Fruit fly (Drosophila melanogaster): Measurements from ENCODE around the gene CG1503.

CG1503 gene

dm6 chrX:21106269-21106668 is at the start of gene CG1503:
Gene CG1503 (minus strand): TSS chrX:21106369.
- no peak for TF ChIP-seq Asciz (GFP tag; optimal IDR thresholded peaks at IDR 0.05)
- TF ChIP-seq CG7556 (GFP tag; optimal IDR thresholded peaks at IDR 0.05), result no peak
- no peak for TF ChIP-seq Blimp-1 (GFP tag; optimal IDR thresholded peaks at IDR 0.05)
- TF ChIP-seq CG5953 (GFP tag; IDR thresholded peaks at IDR 0.05), result no peak
- TF ChIP-seq CrebB (tag; optimal IDR thresholded peaks at IDR 0.05), result no peak
- no peak for TF ChIP-seq bbx (GFP tag; IDR thresholded peaks at IDR 0.05; ENCODE audit: partially characterized antibody)
- TF ChIP-seq CG5180 (GFP tag; optimal IDR thresholded peaks at IDR 0.05), result no peak
- TF ChIP-seq Doc3 (GFP tag; IDR thresholded peaks at IDR 0.05; ENCODE audit: partially characterized antibody), result no peak
- TF ChIP-seq sqz (GFP tag; optimal IDR thresholded peaks at IDR 0.05), result no peak

DNA sequence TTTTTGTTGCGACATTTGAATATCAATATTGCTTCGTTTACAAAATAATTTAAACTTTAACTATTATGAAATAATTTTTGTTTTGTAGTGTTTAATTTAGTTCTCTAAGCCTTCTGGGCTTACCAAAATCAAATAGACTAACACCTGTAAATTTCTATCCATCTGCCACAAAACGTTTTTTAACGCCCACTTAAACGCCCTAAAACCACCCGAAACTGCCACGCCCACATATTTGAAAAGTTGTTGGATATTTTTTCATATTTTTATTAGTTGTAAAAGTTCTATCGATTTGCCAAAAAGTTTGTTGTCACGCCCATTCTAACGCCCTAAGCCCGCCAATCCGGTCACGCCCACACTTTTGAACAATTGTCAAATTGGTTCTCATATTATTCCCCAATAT is 40.8 kb upstream of the CG1503 start, which contains the start of gene CG45154:
Gene CG45154 (minus strand): TSS at position 101 of the 400 bp plus-strand sequence.
- TF ChIP-seq gro (GFP tag; optimal IDR thresholded peaks at IDR 0.05), result no peak
- no peak for TF ChIP-seq ranshi (GFP tag; IDR thresholded peaks at IDR 0.05)
- TF ChIP-seq CG1792 (GFP tag; optimal IDR thresholded peaks at IDR 0.05), result no peak
- TF ChIP-seq MTF-1 (GFP tag; optimal IDR thresholded peaks at IDR 0.05; ENCODE audit: borderline replicate concordance), result no peak
- no peak for TF ChIP-seq CG2712 (tag; optimal IDR thresholded peaks at IDR 0.05)
- no peak for TF ChIP-seq CG16813 (GFP tag; IDR thresholded peaks at IDR 0.05; ENCODE audit: partially characterized antibody)
- no peak for TF ChIP-seq Neu2 (GFP tag; optimal IDR thresholded peaks at IDR 0.05; ENCODE audit: borderline replicate concordance)
- no peak for TF ChIP-seq CG34376 (GFP tag; optimal IDR thresholded peaks at IDR 0.05)
- TF ChIP-seq Lhr (GFP tag; optimal IDR thresholded peaks at IDR 0.05), result no peak
- no peak for TF ChIP-seq Ets65A (GFP tag)

dm6 chrX:21127267-21127666 is 21.1 kb upstream of the CG1503 start:
- TF ChIP-seq Atf6 (GFP tag; IDR thresholded peaks at IDR 0.05) (no peak), CG7372 (GFP tag; IDR thresholded peaks at IDR 0.05) (no peak), Dll (GFP tag; IDR thresholded peaks at IDR 0.05; ENCODE audit: partially characterized antibody) (no peak), CG13287 (GFP tag; IDR thresholded peaks at IDR 0.05; ENCODE audit: partially characterized antibody) (no peak), lilli (GFP tag; optimal IDR thresholded peaks at IDR 0.05) (peak; percentile 19), wek (GFP tag; optimal IDR thresholded peaks at IDR 0.05) (no peak), dimm (GFP tag; IDR thresholded peaks at IDR 0.05) (no peak), CG34224 (GFP tag; IDR thresholded peaks at IDR 0.05; ENCODE audit: partially characterized antibody) (no peak), CG1602 (GFP tag; optimal IDR thresholded peaks at IDR 0.05) (no peak), gce (GFP tag; IDR thresholded peaks at IDR 0.05) (no peak), nmo (GFP tag; optimal IDR thresholded peaks at IDR 0.05) (no peak), al (GFP tag; IDR thresholded peaks at IDR 0.05) (peak; percentile 50; the same call in 1 of the 2 replicates), otp (GFP tag; IDR thresholded peaks at IDR 0.05) (no peak), shn (GFP tag; optimal IDR thresholded peaks at IDR 0.05) (no peak), CG11696 (GFP tag; IDR thresholded peaks at IDR 0.05) (no peak), da (GFP tag; optimal IDR thresholded peaks at IDR 0.05) (no peak), jumu (GFP tag; optimal IDR thresholded peaks at IDR 0.05) (no peak), bowl (GFP tag; IDR thresholded peaks at IDR 0.05) (no peak), vnd (GFP tag; IDR thresholded peaks at IDR 0.05; ENCODE audit: partially characterized antibody) (no peak), CG2120 (GFP tag; optimal IDR thresholded peaks at IDR 0.05) (peak; percentile 44), disco-r (GFP tag; optimal IDR thresholded peaks at IDR 0.05) (no peak), inv (GFP tag; IDR thresholded peaks at IDR 0.05; ENCODE audit: partially characterized antibody) (no peak), nom (GFP tag; optimal IDR thresholded peaks at IDR 0.05) (peak; percentile 19), CG17186 (GFP tag; optimal IDR thresholded peaks at IDR 0.05) (no peak), prd (optimal IDR thresholded peaks at IDR 0.05) (no peak), prd (GFP tag; IDR thresholded peaks at IDR 0.05) (peak; percentile 32; the same call in 1 of the 3 replicates), CG10565 (GFP tag; optimal IDR thresholded peaks at IDR 0.05) (no peak), kah (GFP tag; optimal IDR thresholded peaks at IDR 0.05) (no peak), CG13894 (tag; optimal IDR thresholded peaks at IDR 0.05) (peak; percentile 10), Rfx (GFP tag; IDR thresholded peaks at IDR 0.05) (peak; percentile 60; the same call in 1 of the 2 replicates)
